Fruit fly (Drosophila melanogaster) whole organism, wandering third instar larva: Measurements from ENCODE around the gene fbl.

Source experiments
- br ChIP-seq: fragments of 200-800 bp; sonication (Bioruptor generic); optimal IDR thresholded peaks from 2 replicates; lab custom pipeline; 2016; ENCODE audit warnings: missing biosample characterization, missing genetic modification characterization
- h ChIP-seq: fragments of 200-800 bp; sonication (Bioruptor generic); optimal IDR thresholded peaks from 3 replicates; lab custom pipeline; 2016; ENCODE audit warnings: missing biosample characterization, mild to moderate bottlenecking, missing genetic modification characterization
- pan ChIP-seq: fragments of >200 bp; optimal IDR thresholded peaks from 2 replicates; lab custom pipeline; 2017

dm6 chr3L:20353149-20353548 lies 31.1 kb upstream of the fbl start, which contains the start of gene CG5618:
- no peak for TF ChIP-seq pan
- TF ChIP-seq br (GFP tag; lab: Kevin White, UChicago) = no peak
- no peak for TF ChIP-seq h (GFP tag; lab: Kevin White, UChicago)
